Fruit fly (Drosophila melanogaster) whole organism, embryonic: Measurements from ENCODE around the gene CG33287.
A peak's percentile ranks its signal among the peaks of the same experiment; 100 is the strongest.

Experiments
- Ets65A ChIP-seq: fragments of 200-800 bp; sonication (Bioruptor generic); peaks from one replicate; lab custom pipeline; 2016; ENCODE audit warnings: missing biosample characterization, missing genetic modification characterization
- Tbp ChIP-seq: fragments of >200 bp; optimal IDR thresholded peaks from 2 replicates; lab custom pipeline; 2018; ENCODE audit warnings: missing biosample characterization, missing genetic modification characterization
- sqz ChIP-seq: fragments of 200-800 bp; sonication (Bioruptor generic); optimal IDR thresholded peaks from 3 replicates; lab custom pipeline; 2018; ENCODE audit warnings: missing biosample characterization, mild to moderate bottlenecking, missing genetic modification characterization
- vfl ChIP-seq: fragments of 200-800 bp; sonication (Bioruptor generic); optimal IDR thresholded peaks from 2 replicates; lab custom pipeline; 2016; ENCODE audit warnings: missing biosample characterization, missing genetic modification characterization

dm6 chr3L:20946054-20946453 lies 24.4 kb downstream of the CG33287 start:
- TF ChIP-seq Tbp (GFP tag; lab: Kevin White, UChicago) (no peak), Ets65A (GFP tag; lab: Kevin White, UChicago) (peak; percentile 52), sqz (no peak), vfl (GFP tag; lab: Kevin White, UChicago) (no peak)
